Fruit fly (Drosophila melanogaster) whole organism, wandering third instar larva: ENCODE data around the gene Noa36.

Source experiments
- CG32264 ChIP-seq: fragments of 200-800 bp; sonication (Bioruptor generic); optimal IDR thresholded peaks from 2 replicates; lab custom pipeline; 2016; ENCODE audit warnings: missing biosample characterization, missing genetic modification characterization
- CG9705 ChIP-seq: fragments of 200-800 bp; sonication (Bioruptor generic); optimal IDR thresholded peaks from 2 replicates; lab custom pipeline; 2018; ENCODE audit warnings: missing biosample characterization, mild to moderate bottlenecking, missing genetic modification characterization
- CrebA ChIP-seq: fragments of 200-800 bp; sonication (Bioruptor generic); optimal IDR thresholded peaks from 2 replicates; lab custom pipeline; 2016; ENCODE audit warnings: missing biosample characterization, mild to moderate bottlenecking, missing genetic modification characterization, borderline replicate concordance
- Dfd ChIP-seq: fragments of >200 bp; optimal IDR thresholded peaks from 2 replicates; lab custom pipeline; 2017; ENCODE audit warnings: missing biosample characterization, missing genetic modification characterization
- Dif ChIP-seq: fragments of 200-275, 200-300 bp; sonication (Bioruptor generic); optimal IDR thresholded peaks from 2 replicates; lab custom pipeline; 2018; ENCODE audit warnings: missing biosample characterization, missing genetic modification characterization; ENCODE audit not compliant: partially characterized antibody
- HLH106 ChIP-seq: fragments of 200-800 bp; optimal IDR thresholded peaks from 3 replicates; lab custom pipeline; 2019; ENCODE audit warnings: missing biosample characterization, mild to moderate bottlenecking, missing genetic modification characterization, moderate library complexity
- Hnf4 ChIP-seq: fragments of 200-800 bp; sonication (Bioruptor generic); optimal IDR thresholded peaks from 2 replicates; lab custom pipeline; 2016; ENCODE audit warnings: missing biosample characterization, mild to moderate bottlenecking, missing genetic modification characterization
- Hr78 ChIP-seq: fragments of >200 bp; optimal IDR thresholded peaks from 2 replicates; lab custom pipeline; 2017; ENCODE audit warnings: missing biosample characterization, missing genetic modification characterization
- Mio ChIP-seq: sonication (Bioruptor generic); optimal IDR thresholded peaks from 2 replicates; lab custom pipeline; 2016; ENCODE audit warnings: missing biosample characterization, missing genetic modification characterization
- Myc ChIP-seq: fragments of >200 bp; optimal IDR thresholded peaks from 2 replicates; lab custom pipeline; 2017
- N ChIP-seq: fragments of >200 bp; optimal IDR thresholded peaks from 2 replicates; lab custom pipeline; 2018; ENCODE audit warnings: missing biosample characterization, missing external identifiers, missing genetic modification characterization
- OdsH ChIP-seq: fragments of 200-800 bp; sonication (Bioruptor generic); optimal IDR thresholded peaks from 2 replicates; lab custom pipeline; 2016; ENCODE audit warnings: missing biosample characterization, mild to moderate bottlenecking, missing genetic modification characterization
- Rel ChIP-seq, 2 experiments: fragments of 200-800 bp; sonication (Bioruptor generic) in 1 of 2; optimal IDR thresholded peaks; 2 replicates in 1 of 2; 3 replicates in 1 of 2; lab custom pipeline; 2016 to 2019; ENCODE audit warnings: mild to moderate bottlenecking in 2 of 2, missing biosample characterization in 2 of 2, missing genetic modification characterization in 2 of 2, moderate library complexity in 1 of 2
- Sp1 ChIP-seq: fragments of 200-800 bp; sonication (Bioruptor generic); optimal IDR thresholded peaks from 3 replicates; lab custom pipeline; 2019; ENCODE audit warnings: missing biosample characterization, mild to moderate bottlenecking, missing genetic modification characterization, moderate library complexity
- Vsx2 ChIP-seq: fragments of 200-300, 225-300 bp; sonication (Bioruptor generic); optimal IDR thresholded peaks from 2 replicates; lab custom pipeline; 2018; ENCODE audit warnings: missing biosample characterization, missing genetic modification characterization; ENCODE audit not compliant: partially characterized antibody
- br ChIP-seq: fragments of 200-800 bp; sonication (Bioruptor generic); optimal IDR thresholded peaks from 2 replicates; lab custom pipeline; 2016; ENCODE audit warnings: missing biosample characterization, missing genetic modification characterization
- dl ChIP-seq, 2 experiments: fragments of 175-275, 200-275 bp in 1 of 2; fragments of 200-275 bp in 1 of 2; sonication (Bioruptor generic); optimal IDR thresholded peaks; lab custom pipeline; 2018; ENCODE audit warnings: mild to moderate bottlenecking in 2 of 2, missing biosample characterization in 2 of 2, missing genetic modification characterization in 2 of 2, moderate library complexity in 2 of 2; ENCODE audit not compliant: partially characterized antibody in 2 of 2, insufficient read depth in 1 of 2
- dsf ChIP-seq: sonication (Bioruptor generic); optimal IDR thresholded peaks from 2 replicates; lab custom pipeline; 2016; ENCODE audit warnings: missing biosample characterization, missing genetic modification characterization, borderline replicate concordance
- foxo ChIP-seq, 2 experiments: fragments of 200-800 bp; sonication (Bioruptor generic); optimal IDR thresholded peaks; 2 replicates in 1 of 2; 3 replicates in 1 of 2; lab custom pipeline; 2016 to 2017; ENCODE audit warnings: missing biosample characterization in 2 of 2, missing genetic modification characterization in 2 of 2
- fru ChIP-seq: fragments of 200-800 bp; sonication (Bioruptor generic); optimal IDR thresholded peaks from 3 replicates; lab custom pipeline; 2016; ENCODE audit warnings: missing biosample characterization, mild to moderate bottlenecking, missing genetic modification characterization
- h ChIP-seq: fragments of 200-800 bp; sonication (Bioruptor generic); optimal IDR thresholded peaks from 3 replicates; lab custom pipeline; 2016; ENCODE audit warnings: missing biosample characterization, mild to moderate bottlenecking, missing genetic modification characterization
- jim ChIP-seq: fragments of 175-275, 200-325 bp; sonication (Bioruptor generic); optimal IDR thresholded peaks from 2 replicates; lab custom pipeline; 2016; ENCODE audit warnings: missing biosample characterization, mild to moderate bottlenecking, missing genetic modification characterization
- lola ChIP-seq: fragments of >200 bp; optimal IDR thresholded peaks from 2 replicates; lab custom pipeline; 2017; ENCODE audit warnings: missing biosample characterization, missing genetic modification characterization
- pan ChIP-seq: fragments of >200 bp; optimal IDR thresholded peaks from 2 replicates; lab custom pipeline; 2017
- psq ChIP-seq: fragments of 200-800 bp; sonication (Bioruptor generic); optimal IDR thresholded peaks from 3 replicates; lab custom pipeline; 2017; ENCODE audit warnings: missing biosample characterization, mild to moderate bottlenecking, missing genetic modification characterization, moderate library complexity
- rgr ChIP-seq: fragments of 200-800 bp; sonication (Bioruptor generic); optimal IDR thresholded peaks from 3 replicates; lab custom pipeline; 2016; ENCODE audit warnings: missing biosample characterization, mild to moderate bottlenecking, missing genetic modification characterization
- sage ChIP-seq: fragments of 200-800 bp; sonication (Bioruptor generic); optimal IDR thresholded peaks from 2 replicates; lab custom pipeline; 2016; ENCODE audit warnings: missing biosample characterization, mild to moderate bottlenecking, missing genetic modification characterization
- sv ChIP-seq: fragments of 200-800 bp; sonication (Bioruptor generic); optimal IDR thresholded peaks from 3 replicates; lab custom pipeline; 2016; ENCODE audit warnings: missing biosample characterization, missing genetic modification characterization
- tai ChIP-seq: sonication (Bioruptor generic); optimal IDR thresholded peaks from 2 replicates; lab custom pipeline; 2016; ENCODE audit warnings: missing biosample characterization, missing genetic modification characterization
- usp ChIP-seq: fragments of >200 bp; optimal IDR thresholded peaks from 2 replicates; lab custom pipeline; 2017; ENCODE audit warnings: missing biosample characterization, missing genetic modification characterization
- woc ChIP-seq: sonication (Bioruptor generic); optimal IDR thresholded peaks from 2 replicates; lab custom pipeline; 2016; ENCODE audit warnings: missing biosample characterization, mild to moderate bottlenecking, missing genetic modification characterization

Gene Noa36

dm6 chr3R:28584237-28584834 is 14.8 kb downstream of the Noa36 start:
- no peak for TF ChIP-seq OdsH (GFP tag; lab: Kevin White, UChicago)
- TF ChIP-seq HLH106 (tag; lab: Kevin White, UChicago), result no peak
- peak; percentile 99 for TF ChIP-seq Dfd (GFP tag; lab: Kevin White, UChicago)
- TF ChIP-seq Mio, result no peak

DNA sequence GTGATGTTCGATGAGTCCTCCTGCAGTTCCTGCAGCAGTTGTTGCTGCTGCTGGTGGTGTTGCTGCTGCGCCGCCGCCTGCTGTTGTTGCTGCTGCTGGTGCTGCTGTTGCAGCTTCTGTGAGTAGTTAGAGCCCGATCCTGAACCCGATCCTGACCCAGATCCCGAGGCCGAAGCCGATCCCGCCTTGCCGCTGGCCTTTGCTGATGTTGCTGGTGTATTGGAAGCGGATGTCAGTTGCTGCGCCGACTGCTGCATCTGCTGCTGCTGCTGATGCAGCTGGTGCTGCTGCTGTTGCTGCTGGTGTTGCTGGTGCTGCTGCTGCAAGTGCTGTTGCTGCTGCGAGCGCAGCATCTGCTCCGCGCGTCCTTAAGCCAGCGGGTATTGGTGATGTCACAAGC is 16.5 kb downstream of the Noa36 start:
- TF ChIP-seq fru (GFP tag; lab: Kevin White, UChicago) (no peak), Dfd (GFP tag; lab: Kevin White, UChicago) (peak; percentile 87)

DNA sequence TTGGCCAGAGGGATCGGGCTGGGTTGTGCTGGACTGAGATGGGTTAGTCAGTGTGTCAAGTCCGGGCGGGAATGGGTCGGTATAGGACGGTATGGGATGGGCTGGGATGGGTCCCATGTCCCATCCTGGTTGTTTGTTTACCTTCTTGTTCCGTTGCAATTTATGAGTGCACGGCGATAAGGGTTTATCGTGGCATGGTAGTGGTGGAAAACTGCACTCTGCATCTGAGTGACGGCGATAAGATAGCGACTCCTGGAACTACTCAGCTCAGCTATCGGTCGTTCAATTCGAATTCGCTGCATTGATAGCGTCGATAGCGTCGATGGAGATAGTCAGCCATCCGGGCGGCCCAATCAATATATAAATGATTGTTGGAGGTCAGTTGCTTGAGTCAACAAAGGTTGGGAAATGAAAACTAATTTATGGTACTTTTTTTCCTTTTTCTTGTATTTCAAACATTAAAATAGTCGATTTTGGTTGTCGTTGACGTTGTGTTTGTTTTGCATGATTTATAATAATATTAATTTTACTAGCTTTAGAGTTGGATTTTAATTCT is 18.5 kb downstream of the Noa36 start:
- no peak for TF ChIP-seq usp (GFP tag; lab: Kevin White, UChicago)
- no peak for TF ChIP-seq psq
- TF ChIP-seq sage (GFP tag; lab: Kevin White, UChicago), result no peak
- no peak for TF ChIP-seq jim (GFP tag; lab: Kevin White, UChicago)
- TF ChIP-seq sv (GFP tag; lab: Kevin White, UChicago), result no peak
- TF ChIP-seq rgr (GFP tag; lab: Kevin White, UChicago), result no peak
- TF ChIP-seq Myc (lab: Kevin White, UChicago), result no peak
- no peak for TF ChIP-seq foxo (GFP tag; optimal IDR thresholded peaks at IDR 0.05; lab: Kevin White, UChicago)
- TF ChIP-seq Dif (GFP tag; lab: Kevin White, UChicago), result no peak

DNA sequence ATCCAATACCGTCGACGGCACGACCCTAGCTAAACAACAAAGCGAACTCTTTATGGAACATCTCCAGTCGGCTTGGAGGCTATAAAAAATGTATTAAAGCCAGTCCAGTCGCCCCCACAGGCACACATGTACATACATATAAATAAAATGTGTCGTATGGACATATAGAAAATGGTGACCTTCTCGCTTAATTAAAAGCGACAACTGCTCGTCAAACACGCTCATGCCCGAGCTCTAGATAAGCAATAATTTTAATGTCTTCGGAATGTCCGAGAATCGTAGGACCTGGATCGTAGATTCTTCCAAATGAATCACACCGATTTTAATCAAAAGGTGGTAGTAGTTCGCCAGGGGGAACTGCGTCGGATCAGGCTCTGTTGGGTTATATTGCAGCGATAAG is 19.1 kb downstream of the Noa36 start:
- TF ChIP-seq Hnf4 (GFP tag; lab: Kevin White, UChicago) (no peak), sv (GFP tag; lab: Kevin White, UChicago) (no peak), br (GFP tag; lab: Kevin White, UChicago) (no peak), tai (no peak), CrebA (GFP tag; lab: Kevin White, UChicago) (no peak), CG9705 (GFP tag; lab: Kevin White, UChicago) (no peak), jim (GFP tag; lab: Kevin White, UChicago) (no peak), Vsx2 (GFP tag; lab: Kevin White, UChicago) (no peak), OdsH (GFP tag; lab: Kevin White, UChicago) (no peak), sage (GFP tag; lab: Kevin White, UChicago) (no peak), fru (GFP tag; lab: Kevin White, UChicago) (no peak), foxo (GFP tag; optimal IDR thresholded peaks at IDR 0.05; lab: Kevin White, UChicago) (no peak), psq (no peak), lola (no peak)
- TF ChIP-seq, all 38 proteins: peak for 0

- TF ChIP-seq dl (GFP tag; optimal IDR thresholded peaks at IDR 0.05; lab: Kevin White, UChicago; ENCODE audit: insufficient read depth in 1 of 2, partially characterized antibody in 2 of 2), result no peak
- no peak for TF ChIP-seq pan (lab: Kevin White, UChicago)
- TF ChIP-seq h (GFP tag; lab: Kevin White, UChicago), result no peak
- no peak for TF ChIP-seq br (GFP tag; lab: Kevin White, UChicago)
- TF ChIP-seq OdsH (GFP tag; lab: Kevin White, UChicago), result no peak
- TF ChIP-seq dsf (GFP tag; lab: Kevin White, UChicago), result no peak
- TF ChIP-seq psq, result no peak
- TF ChIP-seq HLH106 (tag; lab: Kevin White, UChicago), result no peak
- no peak for TF ChIP-seq CrebA (GFP tag; lab: Kevin White, UChicago)
- TF ChIP-seq CG32264 (GFP tag; lab: Kevin White, UChicago), result no peak
- no peak for TF ChIP-seq woc (GFP tag; lab: Kevin White, UChicago)
- no peak for TF ChIP-seq lola
- TF ChIP-seq N (GFP tag; lab: Kevin White, UChicago), result no peak
- no peak for TF ChIP-seq Dif (GFP tag; lab: Kevin White, UChicago)
- TF ChIP-seq, all 38 proteins: peak for 0
Observed at dm6 chr3R:28579501-28579900, 19.6 kb downstream of the Noa36 start.

DNA sequence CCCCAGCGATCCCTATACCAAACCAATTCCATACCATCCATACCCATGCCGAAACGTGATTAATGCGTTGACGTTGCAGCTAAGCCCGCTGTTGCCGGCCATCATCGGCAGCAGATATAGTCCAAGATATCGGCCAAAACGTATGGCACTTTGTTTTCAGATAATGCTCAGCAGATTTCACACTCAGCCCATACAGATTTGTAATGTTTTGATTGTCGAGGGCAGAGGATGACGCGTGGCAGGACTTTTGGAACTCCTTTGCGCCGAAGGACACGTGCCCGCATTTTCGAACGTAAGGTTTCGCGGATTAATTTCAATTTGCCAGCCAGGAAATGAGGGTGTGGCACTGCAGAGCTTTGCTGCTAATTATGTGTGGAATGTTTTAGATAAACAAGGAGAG is 22.2 kb downstream of the Noa36 start:
- TF ChIP-seq Hr78 (GFP tag; lab: Kevin White, UChicago), result no peak
- TF ChIP-seq Sp1, result no peak
- TF ChIP-seq pan (lab: Kevin White, UChicago), result no peak
- TF ChIP-seq OdsH (GFP tag; lab: Kevin White, UChicago), result no peak
- TF ChIP-seq Mio, result no peak
- TF ChIP-seq Dfd (GFP tag; lab: Kevin White, UChicago), result no peak
- no peak for TF ChIP-seq CG9705 (GFP tag; lab: Kevin White, UChicago)
- TF ChIP-seq Hnf4 (GFP tag; lab: Kevin White, UChicago), result no peak
- no peak for TF ChIP-seq psq
- no peak for TF ChIP-seq tai
- TF ChIP-seq foxo (GFP tag; optimal IDR thresholded peaks at IDR 0.05; lab: Kevin White, UChicago), result no peak
- no peak for TF ChIP-seq Rel (GFP tag; optimal IDR thresholded peaks at IDR 0.05; lab: Kevin White, UChicago)
- TF ChIP-seq Rel (tag; optimal IDR thresholded peaks at IDR 0.05; lab: Kevin White, UChicago), result no peak
- TF ChIP-seq, all 38 proteins: peak for 0
